Worm (Caenorhabditis elegans) whole organism, late embryonic: ENCODE measurements around the gene grl-22.

Source experiments
- T23F11.4 ChIP-seq: fragments of 200-800 bp; sonication (Bioruptor generic); optimal IDR thresholded peaks from 2 replicates; lab custom pipeline; 2018; ENCODE audit warnings: mild to moderate bottlenecking, missing genetic modification characterization, missing compliant biosample characterization
- ahr-1 ChIP-seq: sonication (generic microtip); optimal IDR thresholded peaks from 2 replicates; lab custom pipeline; 2016; ENCODE audit warnings: missing genetic modification characterization, missing compliant biosample characterization
- ama-1 ChIP-seq: fragments of 150-350 bp; optimal IDR thresholded peaks from 2 replicates; lab custom pipeline; 2014
- ceh-18 ChIP-seq: sonication (generic microtip); optimal IDR thresholded peaks from 2 replicates; lab custom pipeline; 2016; ENCODE audit warnings: missing genetic modification characterization, missing compliant biosample characterization
- ceh-24 ChIP-seq: sonication (generic microtip); optimal IDR thresholded peaks from 2 replicates; lab custom pipeline; 2016; ENCODE audit warnings: mild to moderate bottlenecking, missing genetic modification characterization, missing compliant biosample characterization
- ceh-30 ChIP-seq: fragments of 150-350 bp; optimal IDR thresholded peaks from 2 replicates; lab custom pipeline; 2014; ENCODE audit warnings: missing biosample characterization, missing genetic modification characterization
- ceh-31 ChIP-seq: sonication (generic microtip); optimal IDR thresholded peaks from 2 replicates; lab custom pipeline; 2016; ENCODE audit warnings: missing genetic modification characterization, missing compliant biosample characterization
- ceh-34 ChIP-seq: sonication (generic microtip); optimal IDR thresholded peaks from 2 replicates; lab custom pipeline; 2016; ENCODE audit warnings: mild to moderate bottlenecking, missing genetic modification characterization, missing compliant biosample characterization
- elt-2 ChIP-seq: sonication (generic microtip); optimal IDR thresholded peaks from 2 replicates; lab custom pipeline; 2016; ENCODE audit warnings: missing genetic modification reagents, missing genetic modification characterization, missing compliant biosample characterization
- nhr-11 ChIP-seq: fragments of 150-350 bp; optimal IDR thresholded peaks from 2 replicates; lab custom pipeline; 2014; ENCODE audit warnings: missing biosample characterization, missing genetic modification characterization
- pha-4 ChIP-seq: fragments of 150-350 bp; optimal IDR thresholded peaks from 2 replicates; lab custom pipeline; 2018; ENCODE audit warnings: missing biosample characterization, missing genetic modification reagents, missing genetic modification characterization
- zip-5 ChIP-seq: sonication (generic microtip); optimal IDR thresholded peaks from 2 replicates; lab custom pipeline; 2016; ENCODE audit warnings: missing genetic modification characterization, missing compliant biosample characterization

DNA sequence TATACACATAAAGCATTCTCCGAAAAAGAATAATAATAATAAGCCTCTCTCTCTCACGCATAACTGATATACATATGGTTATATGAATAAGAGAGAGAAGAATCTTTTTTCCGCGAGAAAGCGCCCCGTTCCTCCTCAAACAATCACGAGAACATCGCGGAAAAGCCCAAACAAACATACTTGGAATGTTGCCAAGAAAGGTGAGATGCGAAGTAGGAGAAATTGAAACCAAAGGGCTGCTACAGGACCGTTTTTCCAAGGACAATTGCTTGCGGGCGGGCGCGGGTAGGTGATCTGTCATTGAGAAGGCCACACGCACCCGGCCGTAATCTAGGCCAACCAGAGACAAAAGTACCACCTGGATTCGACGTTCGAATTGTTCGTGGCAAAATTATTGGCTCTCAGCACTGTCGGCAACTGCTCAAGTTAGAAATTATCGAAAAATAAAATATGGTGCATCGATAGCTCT is 9.9 kb upstream of the grl-22 start, which contains the start of gene dnj-24:
- no peak for TF ChIP-seq ceh-18 (tag; lab: Kevin White, UChicago)
- TF ChIP-seq ceh-30 (tag; lab: Kevin White, UChicago), result no peak
- no peak for TF ChIP-seq pha-4 (tag; lab: Kevin White, UChicago)
- no peak for TF ChIP-seq elt-2
- no peak for TF ChIP-seq ceh-34 (tag; lab: Kevin White, UChicago)
- no peak for TF ChIP-seq ahr-1
- TF ChIP-seq ceh-31 (tag; lab: Kevin White, UChicago), result no peak
- no peak for TF ChIP-seq T23F11.4 (GFP tag; lab: Kevin White, UChicago)
- no peak for TF ChIP-seq ama-1 (lab: Kevin White, UChicago)
- no peak for TF ChIP-seq ceh-24 (tag; lab: Kevin White, UChicago)
- no peak for TF ChIP-seq nhr-11 (tag; lab: Kevin White, UChicago)
- no peak for TF ChIP-seq zip-5 (tag; lab: Kevin White, UChicago)
